Fruit fly (Drosophila melanogaster) whole organism, prepupa: ENCODE data around the gene cbt.
A peak's percentile ranks its signal among the peaks of the same experiment; 100 is the strongest.

Experiments
- Blimp-1 ChIP-seq: fragments of 200-800 bp; sonication (Bioruptor generic); optimal IDR thresholded peaks from 3 replicates; lab custom pipeline; 2017; ENCODE audit warnings: missing biosample characterization, missing genetic modification characterization, mild to moderate bottlenecking, moderate library complexity, missing genetic modification reagents
- CG11294 ChIP-seq: fragments of 200-800 bp; sonication (Bioruptor generic); IDR thresholded peaks from 2 replicates; pipeline ENCODE4 v1.3.6; 2022; ENCODE audit warnings: missing biosample characterization, missing genetic modification characterization
- CG11762 ChIP-seq: fragments of 200-800 bp; sonication (Bioruptor generic); optimal IDR thresholded peaks from 3 replicates; lab custom pipeline; 2016; ENCODE audit warnings: missing biosample characterization, missing genetic modification characterization; ENCODE audit not compliant: insufficient read depth
- CG15336 ChIP-seq: fragments of 200-800 bp; sonication (Bioruptor generic); IDR thresholded peaks from 2 replicates; pipeline ENCODE4 v1.3.6; 2022; ENCODE audit warnings: missing biosample characterization, missing genetic modification characterization
- CG1621 ChIP-seq: fragments of 200-800 bp; sonication (Bioruptor generic); optimal IDR thresholded peaks from 3 replicates; lab custom pipeline; 2018; ENCODE audit warnings: missing biosample characterization, mild to moderate bottlenecking, missing genetic modification characterization
- CG16779 ChIP-seq: fragments of 200-800 bp; sonication (Bioruptor generic); optimal IDR thresholded peaks from 3 replicates; lab custom pipeline; 2017; ENCODE audit warnings: missing biosample characterization, mild to moderate bottlenecking, missing genetic modification characterization
- CG3032 ChIP-seq: fragments of 200-800 bp; optimal IDR thresholded peaks from 2 replicates; lab custom pipeline; 2019; ENCODE audit warnings: missing biosample characterization, mild to moderate bottlenecking, missing genetic modification characterization, moderate library complexity
- CG31627 ChIP-seq: fragments of 200-800 bp; sonication (Bioruptor generic); optimal IDR thresholded peaks from 3 replicates; lab custom pipeline; 2016; ENCODE audit warnings: missing biosample characterization, missing genetic modification characterization
- CG32006 ChIP-seq: fragments of 200-800 bp; sonication (Bioruptor generic); optimal IDR thresholded peaks from 3 replicates; lab custom pipeline; 2017; ENCODE audit warnings: missing biosample characterization, mild to moderate bottlenecking, missing genetic modification characterization
- CG34406 ChIP-seq: fragments of 200-800 bp; sonication (Bioruptor generic); optimal IDR thresholded peaks from 3 replicates; lab custom pipeline; 2016; ENCODE audit warnings: missing biosample characterization, missing genetic modification characterization
- CG3919 ChIP-seq: fragments of 200-800 bp; sonication (Bioruptor generic); optimal IDR thresholded peaks from 3 replicates; lab custom pipeline; 2016; ENCODE audit warnings: missing biosample characterization, missing genetic modification characterization
- CG6163 ChIP-seq: fragments of 200-800 bp; sonication (Bioruptor generic); IDR thresholded peaks from 3 replicates; pipeline ENCODE4 v1.3.6; 2022; ENCODE audit warnings: missing biosample characterization, missing genetic modification characterization
- CG6276 ChIP-seq: fragments of 200-800 bp; sonication (Bioruptor generic); optimal IDR thresholded peaks from 2 replicates; lab custom pipeline; 2017; ENCODE audit warnings: missing biosample characterization, mild to moderate bottlenecking, missing genetic modification characterization
- CG6792 ChIP-seq: fragments of 200-800 bp; sonication (Bioruptor generic); optimal IDR thresholded peaks from 3 replicates; lab custom pipeline; 2016; ENCODE audit warnings: missing biosample characterization, missing genetic modification characterization
- CG6808 ChIP-seq: fragments of 200-800 bp; sonication (Bioruptor generic); optimal IDR thresholded peaks from 3 replicates; lab custom pipeline; 2017; ENCODE audit warnings: missing biosample characterization, missing genetic modification characterization, mild to moderate bottlenecking, moderate library complexity, missing genetic modification reagents
- CG6854 ChIP-seq: fragments of 200-800 bp; sonication (Bioruptor generic); optimal IDR thresholded peaks from 2 replicates; lab custom pipeline; 2017; ENCODE audit warnings: missing biosample characterization, mild to moderate bottlenecking, missing genetic modification characterization
- CG7368 ChIP-seq: fragments of 200-800 bp; sonication (Bioruptor generic); optimal IDR thresholded peaks from 3 replicates; lab custom pipeline; 2016; ENCODE audit warnings: missing biosample characterization, missing genetic modification characterization
- CG8119 ChIP-seq: fragments of 200-800 bp; sonication (Bioruptor generic); IDR thresholded peaks from 3 replicates; pipeline ENCODE4 v1.3.6; 2022; ENCODE audit warnings: missing biosample characterization, missing genetic modification characterization
- CG9139 ChIP-seq: fragments of 200-800 bp; sonication (Bioruptor generic); optimal IDR thresholded peaks from 3 replicates; lab custom pipeline; 2017; ENCODE audit warnings: missing biosample characterization, mild to moderate bottlenecking, missing genetic modification characterization
- Eip75B ChIP-seq: fragments of 200-800 bp; sonication (Bioruptor generic); optimal IDR thresholded peaks from 3 replicates; lab custom pipeline; 2016; ENCODE audit warnings: missing biosample characterization, missing genetic modification characterization
- Eip78C ChIP-seq: fragments of 200-800 bp; sonication (Bioruptor generic); peaks from one replicate; lab custom pipeline; 2016; ENCODE audit warnings: missing biosample characterization, missing genetic modification characterization
- Eip93F ChIP-seq: fragments of 200-800 bp; sonication (Bioruptor generic); optimal IDR thresholded peaks from 2 replicates; lab custom pipeline; 2016; ENCODE audit warnings: missing biosample characterization, mild to moderate bottlenecking, missing genetic modification characterization
- Ets21C ChIP-seq: fragments of 200-800 bp; sonication (Bioruptor generic); optimal IDR thresholded peaks from 3 replicates; lab custom pipeline; 2016; ENCODE audit warnings: missing biosample characterization, missing genetic modification characterization
- Ets96B ChIP-seq: fragments of 200-800 bp; optimal IDR thresholded peaks from 2 replicates; lab custom pipeline; 2019; ENCODE audit warnings: missing biosample characterization, mild to moderate bottlenecking, missing genetic modification characterization, moderate library complexity
- Hr39 ChIP-seq: fragments of 200-800 bp; sonication (Bioruptor generic); optimal IDR thresholded peaks from 2 replicates; lab custom pipeline; 2016; ENCODE audit warnings: missing biosample characterization, missing genetic modification characterization
- Lpt ChIP-seq: fragments of 200-800 bp; sonication (Bioruptor generic); optimal IDR thresholded peaks from 3 replicates; lab custom pipeline; 2016; ENCODE audit warnings: missing biosample characterization, missing genetic modification characterization
- Met ChIP-seq: fragments of 200-800 bp; sonication (Bioruptor generic); optimal IDR thresholded peaks from 3 replicates; lab custom pipeline; 2016; ENCODE audit warnings: missing biosample characterization, missing genetic modification characterization
- OdsH ChIP-seq: fragments of 200-800 bp; sonication (Bioruptor generic); optimal IDR thresholded peaks from 3 replicates; lab custom pipeline; 2016; ENCODE audit warnings: missing biosample characterization, missing genetic modification characterization
- Smox ChIP-seq: fragments of 200-800 bp; sonication (Bioruptor generic); optimal IDR thresholded peaks from 3 replicates; lab custom pipeline; 2016; ENCODE audit warnings: missing biosample characterization, missing genetic modification characterization
- Sox14 ChIP-seq: fragments of 200-800 bp; sonication (Bioruptor generic); optimal IDR thresholded peaks from 3 replicates; lab custom pipeline; 2016; ENCODE audit warnings: missing biosample characterization, missing genetic modification characterization
- achi ChIP-seq: fragments of 200-800 bp; sonication (Bioruptor generic); optimal IDR thresholded peaks from 3 replicates; lab custom pipeline; 2016; ENCODE audit warnings: missing biosample characterization, missing genetic modification characterization
- acj6 ChIP-seq: fragments of 200-800 bp; sonication (Bioruptor generic); optimal IDR thresholded peaks from 3 replicates; lab custom pipeline; 2016; ENCODE audit warnings: missing biosample characterization, missing genetic modification characterization
- cyc ChIP-seq: fragments of 200-800 bp; sonication (Bioruptor generic); optimal IDR thresholded peaks from 3 replicates; lab custom pipeline; 2016; ENCODE audit warnings: missing biosample characterization, missing genetic modification characterization
- dsx ChIP-seq: fragments of 200-800 bp; optimal IDR thresholded peaks from 3 replicates; lab custom pipeline; 2019; ENCODE audit warnings: missing biosample characterization, mild to moderate bottlenecking, missing genetic modification characterization, moderate library complexity; ENCODE audit not compliant: poor library complexity, severe bottlenecking
- eg ChIP-seq: fragments of 200-800 bp; sonication (Bioruptor generic); IDR thresholded peaks from 3 replicates; pipeline ENCODE4 v1.3.6; 2022; ENCODE audit warnings: missing biosample characterization, missing genetic modification characterization
- esn ChIP-seq: fragments of 200-800 bp; sonication (Bioruptor generic); optimal IDR thresholded peaks from 2 replicates; lab custom pipeline; 2016; ENCODE audit warnings: missing biosample characterization, mild to moderate bottlenecking, missing genetic modification characterization, moderate library complexity
- fd59A ChIP-seq: fragments of 200-800 bp; sonication (Bioruptor generic); optimal IDR thresholded peaks from 2 replicates; lab custom pipeline; 2017; ENCODE audit warnings: missing biosample characterization, mild to moderate bottlenecking, missing genetic modification characterization, missing genetic modification reagents
- fd85E ChIP-seq: fragments of 200-800 bp; sonication (Bioruptor generic); optimal IDR thresholded peaks from 3 replicates; lab custom pipeline; 2016; ENCODE audit warnings: missing biosample characterization, missing genetic modification characterization
- lz ChIP-seq: fragments of 200-800 bp; sonication (Bioruptor generic); optimal IDR thresholded peaks from 3 replicates; lab custom pipeline; 2016; ENCODE audit warnings: missing biosample characterization, missing genetic modification characterization
- net ChIP-seq: fragments of 200-800 bp; sonication (Bioruptor generic); optimal IDR thresholded peaks from 3 replicates; lab custom pipeline; 2016; ENCODE audit warnings: missing biosample characterization, missing genetic modification characterization
- pdm3 ChIP-seq: fragments of 200-800 bp; sonication (Bioruptor generic); optimal IDR thresholded peaks from 3 replicates; lab custom pipeline; 2016; ENCODE audit warnings: missing biosample characterization, missing genetic modification characterization
- salr ChIP-seq, 2 experiments: fragments of 200-800 bp; sonication (Bioruptor generic); optimal IDR thresholded peaks; 3 replicates each; lab custom pipeline; 2016 to 2018; ENCODE audit warnings: missing biosample characterization in 2 of 2, missing genetic modification characterization in 2 of 2, mild to moderate bottlenecking in 1 of 2
- spab ChIP-seq: fragments of 200-800 bp; sonication (Bioruptor generic); optimal IDR thresholded peaks from 2 replicates; lab custom pipeline; 2017; ENCODE audit warnings: missing biosample characterization, mild to moderate bottlenecking, missing genetic modification characterization, missing genetic modification reagents
- topi ChIP-seq: fragments of 200-800 bp; sonication (Bioruptor generic); optimal IDR thresholded peaks from 3 replicates; lab custom pipeline; 2016; ENCODE audit warnings: missing biosample characterization, missing genetic modification characterization
- vri ChIP-seq: fragments of 200-800 bp; sonication (Bioruptor generic); optimal IDR thresholded peaks from 3 replicates; lab custom pipeline; 2016; ENCODE audit warnings: missing biosample characterization, mild to moderate bottlenecking, missing genetic modification characterization

Gene cbt

DNA sequence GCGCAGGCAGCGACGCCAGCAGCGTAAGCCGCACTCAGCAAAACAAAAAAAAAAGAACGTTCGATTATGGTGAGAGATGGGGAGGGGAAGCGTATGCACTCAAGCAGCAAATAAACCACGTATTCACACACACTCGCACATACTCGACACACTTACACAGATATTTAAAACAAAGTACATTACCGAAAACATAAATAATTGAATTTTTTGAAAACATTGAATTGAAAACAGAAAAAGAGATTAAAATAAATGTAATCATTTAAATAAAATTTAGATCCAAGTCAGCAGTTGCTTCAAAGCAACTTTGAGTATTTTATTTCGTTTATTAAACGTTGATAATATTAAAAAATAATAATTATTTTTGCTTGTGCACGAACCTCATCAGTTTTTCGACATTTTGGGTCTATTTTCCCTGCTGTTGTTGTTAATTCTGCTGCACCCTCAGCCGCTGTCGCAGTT lies 8.4 kb downstream of the cbt start (continued):
- TF ChIP-seq fd85E (GFP tag; lab: Kevin White, UChicago) (no peak), Hr39 (GFP tag; lab: Kevin White, UChicago) (no peak), CG11294 (GFP tag; lab: Robert Waterston, UW) (no peak; the same call in 1 of the 2 replicates), Blimp-1 (peak; percentile 49), lz (GFP tag; lab: Kevin White, UChicago) (peak; percentile 13), salr (GFP tag; optimal IDR thresholded peaks at IDR 0.05; lab: Kevin White, UChicago) (no peak), Eip75B (GFP tag; lab: Kevin White, UChicago) (peak; percentile 11), CG6808 (GFP tag; lab: Kevin White, UChicago) (no peak), Lpt (GFP tag; lab: Kevin White, UChicago) (peak; percentile 31), Ets21C (no peak), vri (GFP tag; lab: Kevin White, UChicago) (no peak), acj6 (GFP tag; lab: Kevin White, UChicago) (peak; percentile 65), Met (GFP tag; lab: Kevin White, UChicago) (peak; percentile 46), Ets96B (tag; lab: Kevin White, UChicago) (peak; percentile 59), CG16779 (peak; percentile 54), cyc (GFP tag; lab: Kevin White, UChicago) (peak; percentile 2), CG32006 (GFP tag; lab: Kevin White, UChicago) (peak; percentile 66)

DNA sequence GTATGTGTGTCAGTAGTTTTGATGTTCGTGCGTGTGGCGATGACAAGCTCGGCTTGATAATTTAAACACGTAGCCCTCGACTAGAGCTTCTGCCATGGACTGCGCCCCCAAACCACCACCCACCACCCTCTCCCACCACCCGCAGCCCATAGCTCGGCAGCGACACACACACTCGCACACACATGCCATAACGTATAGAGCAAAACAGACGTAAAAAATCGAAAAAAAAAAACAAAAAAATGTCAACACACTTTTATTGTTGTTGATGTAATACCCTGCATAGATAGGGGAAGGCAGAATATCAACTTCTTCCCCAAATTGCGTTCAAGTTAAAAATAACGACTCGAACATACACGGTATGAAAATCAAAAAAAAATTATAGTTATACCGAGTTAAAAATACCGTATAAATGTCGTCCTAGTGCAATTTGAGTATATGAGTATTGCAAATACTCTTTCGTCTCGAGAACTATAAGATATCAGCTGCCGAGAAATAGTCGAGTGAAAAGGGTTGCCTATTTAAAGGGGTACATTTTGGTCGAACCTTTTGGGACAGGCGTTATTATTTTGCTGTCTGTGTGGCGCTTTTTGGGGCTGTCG lies 9.1 kb downstream of the cbt start:
- TF ChIP-seq Met (GFP tag; lab: Kevin White, UChicago) (peak; percentile 62), CG6163 (peak; percentile 29; the same call in 1 of the 3 replicates), CG11294 (GFP tag; lab: Robert Waterston, UW) (peak; percentile 57; the same call in 1 of the 2 replicates), CG16779 (no peak), CG32006 (GFP tag; lab: Kevin White, UChicago) (peak; percentile 78), CG3919 (GFP tag; lab: Kevin White, UChicago) (no peak), fd59A (GFP tag; lab: Kevin White, UChicago) (no peak), Smox (peak; percentile 32), spab (GFP tag; lab: Kevin White, UChicago) (peak; percentile 5), CG8119 (GFP tag; lab: Robert Waterston, UW) (peak; percentile 59; the same call in 2 of the 3 replicates), Eip78C (GFP tag; lab: Kevin White, UChicago) (peak; percentile 76), OdsH (GFP tag; lab: Kevin White, UChicago) (peak; percentile 68), CG1621 (tag; lab: Kevin White, UChicago) (no peak), eg (GFP tag; lab: Robert Waterston, UW) (peak; percentile 82), CG6792 (GFP tag; lab: Kevin White, UChicago) (peak; percentile 34), cyc (GFP tag; lab: Kevin White, UChicago) (peak; percentile 21), CG6276 (GFP tag; lab: Kevin White, UChicago) (peak; percentile 76), fd85E (GFP tag; lab: Kevin White, UChicago) (peak; percentile 11), CG31627 (GFP tag; lab: Kevin White, UChicago) (peak; percentile 69), Sox14 (GFP tag; lab: Kevin White, UChicago) (peak; percentile 64), salr (GFP tag; optimal IDR thresholded peaks at IDR 0.05; lab: Kevin White, UChicago) (peak in 1 of 2 experiments; percentile 60), Hr39 (GFP tag; lab: Kevin White, UChicago) (peak; percentile 71), CG34406 (GFP tag; lab: Kevin White, UChicago) (peak; percentile 52), topi (GFP tag; lab: Kevin White, UChicago) (peak; percentile 42), net (GFP tag; lab: Kevin White, UChicago) (peak; percentile 60), CG15336 (GFP tag; lab: Robert Waterston, UW) (no peak; the same call in 1 of the 2 replicates), acj6 (GFP tag; lab: Kevin White, UChicago) (peak; percentile 41), Eip93F (GFP tag; lab: Kevin White, UChicago) (no peak), CG9139 (peak; percentile 1), pdm3 (GFP tag; lab: Kevin White, UChicago) (peak; percentile 58), Lpt (GFP tag; lab: Kevin White, UChicago) (peak; percentile 18), CG3032 (tag; lab: Kevin White, UChicago) (peak; percentile 11), CG11762 (peak; percentile 44), Eip75B (GFP tag; lab: Kevin White, UChicago) (peak; percentile 23), Blimp-1 (no peak), dsx (GFP tag; lab: Kevin White, UChicago) (no peak), achi (GFP tag; lab: Kevin White, UChicago) (peak; percentile 39), CG6808 (GFP tag; lab: Kevin White, UChicago) (peak; percentile 68), CG6854 (no peak), CG7368 (GFP tag; lab: Kevin White, UChicago) (no peak), esn (peak; percentile 52), lz (GFP tag; lab: Kevin White, UChicago) (peak; percentile 63)
